Worm (Caenorhabditis elegans): ENCODE data around the gene Y75B7B.2.
A peak's percentile ranks its signal among the peaks of the same experiment; 100 is the strongest.

The Y75B7B.2 gene

DNA sequence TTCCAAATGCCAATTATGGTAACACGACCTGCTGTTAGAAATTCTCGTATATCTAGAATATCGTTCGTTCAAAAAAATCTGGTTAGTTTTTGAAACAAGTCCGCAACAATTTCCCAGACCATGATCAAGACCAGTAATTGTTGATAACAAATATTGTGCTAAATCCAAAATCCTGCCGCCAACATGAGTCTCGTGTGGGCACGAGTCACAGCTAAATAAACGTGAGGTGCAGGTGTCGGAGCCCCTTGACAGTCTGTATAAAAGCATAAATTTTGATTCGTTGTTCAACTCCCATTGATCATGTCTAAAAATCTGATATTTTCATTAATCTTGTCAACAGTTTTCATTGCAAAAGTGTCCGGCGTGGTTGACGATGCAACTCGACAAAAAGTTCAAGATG is 39.0 kb upstream of the Y75B7B.2 start, which contains the start of gene F16B3.2:
TSS of gene F16B3.2 (plus strand) at position 301 of the 400 bp plus-strand sequence.
- no peak for TF ChIP-seq ekl-4 (GFP tag; IDR thresholded peaks at IDR 0.05)

DNA sequence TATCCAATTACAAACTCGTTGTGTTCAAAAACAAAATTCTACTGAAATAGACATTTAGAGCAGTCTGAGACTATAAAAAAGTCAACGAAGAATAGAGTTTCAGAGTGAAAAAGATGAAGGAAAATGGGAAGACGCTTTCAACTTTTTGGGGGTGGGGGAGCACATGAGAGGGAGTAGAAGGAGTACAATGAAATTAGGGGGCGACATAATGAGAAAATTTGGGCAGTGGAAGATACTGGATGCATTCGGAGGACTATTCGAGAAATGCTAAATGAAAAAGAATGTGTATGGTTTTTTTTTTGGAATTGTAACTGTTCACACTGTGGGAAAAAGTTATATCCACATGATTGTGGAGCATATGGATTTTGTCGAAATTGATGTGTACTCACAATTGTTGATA is 37.5 kb upstream of the Y75B7B.2 start:
- TF ChIP-seq tbp1 (GFP tag; optimal IDR thresholded peaks at IDR 0.05) = no peak
- no peak for TF ChIP-seq F37B4.10 (GFP tag; IDR thresholded peaks at IDR 0.05)
- TF ChIP-seq hrde-1 (tag; optimal IDR thresholded peaks at IDR 0.05; ENCODE audit: borderline replicate concordance) = no peak
- TF ChIP-seq mxl-1 (tag; optimal IDR thresholded peaks at IDR 0.05) = no peak
- TF ChIP-seq lsy-27 (tag; optimal IDR thresholded peaks at IDR 0.05; ENCODE audit: borderline replicate concordance, insufficient read depth) = no peak
- TF ChIP-seq dpff-1 (tag; optimal IDR thresholded peaks at IDR 0.05) = no peak
- no peak for TF ChIP-seq nfya-2 (GFP tag; IDR thresholded peaks at IDR 0.05)
- TF ChIP-seq lir-1 (GFP tag; conservative IDR thresholded peaks at IDR 0.05) = no peak
- no peak for TF ChIP-seq C17E4.6 (GFP tag; IDR thresholded peaks at IDR 0.05)
- no peak for TF ChIP-seq hsf-1 (GFP tag; IDR thresholded peaks at IDR 0.05)
- no peak for TF ChIP-seq hmg-20 (GFP tag; IDR thresholded peaks at IDR 0.05)
- no peak for TF ChIP-seq ztf-3 (GFP tag; optimal IDR thresholded peaks at IDR 0.05)

- TF ChIP-seq athp-1 (tag; optimal IDR thresholded peaks at IDR 0.05) = no peak
- no peak for TF ChIP-seq zfh-2 (GFP tag; conservative IDR thresholded peaks at IDR 0.05)
- no peak for TF ChIP-seq rpc-1 (optimal IDR thresholded peaks at IDR 0.05)
- TF ChIP-seq rpc-1 (tag; optimal IDR thresholded peaks at IDR 0.05) = no peak
- TF ChIP-seq mxl-1 (tag; optimal IDR thresholded peaks at IDR 0.05) = no peak
- no peak for TF ChIP-seq lag-1 (GFP tag; IDR thresholded peaks at IDR 0.05)
- TF ChIP-seq attf-5 (GFP tag; optimal IDR thresholded peaks at IDR 0.05) = no peak
- TF ChIP-seq fkh-3 (tag; optimal IDR thresholded peaks at IDR 0.05) = no peak
These were observed 31.9 kb upstream of the Y75B7B.2 start for ce11 chrV:1307730-1308129.

DNA sequence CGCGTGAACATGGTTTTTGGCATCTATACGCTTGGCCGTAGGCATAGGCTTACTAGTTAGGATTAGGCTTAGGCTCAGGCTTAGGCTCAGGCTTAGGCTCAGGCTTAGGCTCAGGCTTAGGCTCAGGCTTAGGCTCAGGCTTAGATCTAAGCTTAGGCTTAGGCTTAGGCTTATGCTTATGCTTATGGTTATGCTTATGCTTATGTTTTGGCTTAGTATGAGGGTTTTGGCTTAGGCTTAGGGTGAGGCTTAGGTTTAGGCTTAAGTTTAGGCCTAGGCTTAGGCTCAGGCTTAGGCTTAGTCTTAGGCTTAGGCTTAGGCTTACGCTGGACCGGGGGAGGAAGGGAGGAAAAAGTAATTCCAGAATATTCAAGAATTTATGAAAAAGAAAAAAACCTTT is 30.0 kb upstream of the Y75B7B.2 start:
- no peak for TF ChIP-seq dox-1 (GFP tag; IDR thresholded peaks at IDR 0.05)
- no peak for TF ChIP-seq lag-1 (GFP tag; IDR thresholded peaks at IDR 0.05)
- no peak for TF ChIP-seq snpc-1.3 (tag; optimal IDR thresholded peaks at IDR 0.05; ENCODE audit: insufficient read depth)
- no peak for TF ChIP-seq mel-28 (tag; optimal IDR thresholded peaks at IDR 0.05; ENCODE audit: borderline replicate concordance)
- no peak for TF ChIP-seq ceh-27 (GFP tag; optimal IDR thresholded peaks at IDR 0.05)
- TF ChIP-seq efl-1 (GFP tag; optimal IDR thresholded peaks at IDR 0.05) = no peak
- no peak for TF ChIP-seq egl-44 (GFP tag; IDR thresholded peaks at IDR 0.05)
- TF ChIP-seq ccch-3 (GFP tag; optimal IDR thresholded peaks at IDR 0.05) = no peak
- TF ChIP-seq K11D2.4 (GFP tag; IDR thresholded peaks at IDR 0.05) = no peak
- no peak for TF ChIP-seq zim-3 (tag; optimal IDR thresholded peaks at IDR 0.05)
- no peak for TF ChIP-seq dpff-1 (tag; optimal IDR thresholded peaks at IDR 0.05)
- no peak for TF ChIP-seq Y67H2A.10 (GFP tag; conservative IDR thresholded peaks at IDR 0.05)
- TF ChIP-seq F52B5.7 (tag; optimal IDR thresholded peaks at IDR 0.05) = no peak

- TF ChIP-seq him-1 (tag; optimal IDR thresholded peaks at IDR 0.05) (peak; percentile 7), D2030.7 (GFP tag; IDR thresholded peaks at IDR 0.05) (0 out of 2 replicates have a peak, but pooled peaks have one; percentile 37), lin-26 (GFP tag; IDR thresholded peaks at IDR 0.05) (peak; percentile 37; the same call in 1 of the 2 replicates), mcd-1 (GFP tag; IDR thresholded peaks at IDR 0.05) (peak; percentile 36; the same call in 1 of the 2 replicates), dox-1 (GFP tag; IDR thresholded peaks at IDR 0.05) (0 out of 2 replicates have a peak, but pooled peaks have one; percentile 37), rpc-1 (optimal IDR thresholded peaks at IDR 0.05) (peak; percentile 42), rpc-1 (tag; optimal IDR thresholded peaks at IDR 0.05) (peak; percentile 72), B0261.1 (tag; optimal IDR thresholded peaks at IDR 0.05) (peak; percentile 47), ekl-4 (GFP tag; IDR thresholded peaks at IDR 0.05) (0 out of 2 replicates have a peak, but pooled peaks have one; percentile 17), tbp1 (GFP tag; optimal IDR thresholded peaks at IDR 0.05) (peak; percentile 79), aptf-3 (GFP tag; IDR thresholded peaks at IDR 0.05) (0 out of 2 replicates have a peak, but pooled peaks have one; percentile 29)
These were observed 28.3 kb upstream of the Y75B7B.2 start for ce11 chrV:1304152-1304551.
